Worm (Caenorhabditis elegans) whole organism, late embryonic: ENCODE measurements around the gene comt-4.

Source experiments
- C08G9.2 ChIP-seq: sonication (generic microtip); optimal IDR thresholded peaks from 2 replicates; lab custom pipeline; 2016; ENCODE audit warnings: mild to moderate bottlenecking, missing genetic modification characterization, moderate library complexity, missing compliant biosample characterization
- T23F11.4 ChIP-seq: fragments of 200-800 bp; sonication (Bioruptor generic); optimal IDR thresholded peaks from 2 replicates; lab custom pipeline; 2018; ENCODE audit warnings: mild to moderate bottlenecking, missing genetic modification characterization, missing compliant biosample characterization
- ahr-1 ChIP-seq: sonication (generic microtip); optimal IDR thresholded peaks from 2 replicates; lab custom pipeline; 2016; ENCODE audit warnings: missing genetic modification characterization, missing compliant biosample characterization
- ceh-14 ChIP-seq: sonication (generic microtip); optimal IDR thresholded peaks from 2 replicates; lab custom pipeline; 2016; ENCODE audit warnings: missing genotype, missing genetic modification characterization, missing compliant biosample characterization
- ceh-19 ChIP-seq: fragments of 200-800 bp; sonication (Bioruptor generic); optimal IDR thresholded peaks from 2 replicates; lab custom pipeline; 2018; ENCODE audit warnings: mild to moderate bottlenecking, missing genetic modification characterization, missing compliant biosample characterization
- ceh-2 ChIP-seq: sonication (generic microtip); optimal IDR thresholded peaks from 2 replicates; lab custom pipeline; 2016; ENCODE audit warnings: missing genotype, missing genetic modification characterization, missing compliant biosample characterization
- ceh-24 ChIP-seq: sonication (generic microtip); optimal IDR thresholded peaks from 2 replicates; lab custom pipeline; 2016; ENCODE audit warnings: mild to moderate bottlenecking, missing genetic modification characterization, missing compliant biosample characterization
- ceh-30 ChIP-seq: fragments of 150-350 bp; optimal IDR thresholded peaks from 2 replicates; lab custom pipeline; 2014; ENCODE audit warnings: missing biosample characterization, missing genetic modification characterization
- ceh-9 ChIP-seq: sonication (generic microtip); optimal IDR thresholded peaks from 2 replicates; lab custom pipeline; 2016; ENCODE audit warnings: mild to moderate bottlenecking, missing genetic modification characterization, inconsistent platforms, missing compliant biosample characterization
- che-1 ChIP-seq: sonication (generic microtip); optimal IDR thresholded peaks from 2 replicates; lab custom pipeline; 2016; ENCODE audit warnings: mild to moderate bottlenecking, missing genetic modification characterization, missing compliant biosample characterization
- elt-2 ChIP-seq: sonication (generic microtip); optimal IDR thresholded peaks from 2 replicates; lab custom pipeline; 2016; ENCODE audit warnings: missing genetic modification reagents, missing genetic modification characterization, missing compliant biosample characterization
- fax-1 ChIP-seq: sonication (generic microtip); optimal IDR thresholded peaks from 2 replicates; lab custom pipeline; 2016; ENCODE audit warnings: missing genotype, missing genetic modification characterization, missing compliant biosample characterization
- hlh-15 ChIP-seq: sonication (generic microtip); optimal IDR thresholded peaks from 2 replicates; lab custom pipeline; 2016; ENCODE audit warnings: missing genetic modification characterization, missing compliant biosample characterization
- hlh-6 ChIP-seq: sonication (generic microtip); optimal IDR thresholded peaks from 2 replicates; lab custom pipeline; 2016; ENCODE audit warnings: missing genotype, missing genetic modification characterization, missing compliant biosample characterization
- nfya-1 ChIP-seq: sonication (generic microtip); optimal IDR thresholded peaks from 2 replicates; lab custom pipeline; 2017; ENCODE audit warnings: missing genetic modification characterization, mild to moderate bottlenecking, missing compliant biosample characterization, antibody characterized with exemption, moderate library complexity
- nhr-11 ChIP-seq: fragments of 150-350 bp; optimal IDR thresholded peaks from 2 replicates; lab custom pipeline; 2014; ENCODE audit warnings: missing biosample characterization, missing genetic modification characterization
- nhr-232 ChIP-seq: sonication (generic microtip); optimal IDR thresholded peaks from 2 replicates; lab custom pipeline; 2016; ENCODE audit warnings: missing genetic modification characterization, missing compliant biosample characterization
- odd-2 ChIP-seq: sonication (generic microtip); optimal IDR thresholded peaks from 2 replicates; lab custom pipeline; 2017; ENCODE audit warnings: antibody characterized with exemption, mild to moderate bottlenecking, missing genetic modification characterization, missing compliant biosample characterization
- pag-3 ChIP-seq: sonication (generic microtip); optimal IDR thresholded peaks from 2 replicates; lab custom pipeline; 2016; ENCODE audit warnings: missing compliant biosample characterization, missing genetic modification characterization, borderline replicate concordance
- pat-9 ChIP-seq: fragments of 200-800 bp; sonication (Bioruptor generic); optimal IDR thresholded peaks from 2 replicates; lab custom pipeline; 2018; ENCODE audit warnings: mild to moderate bottlenecking, missing genetic modification characterization, moderate library complexity, missing compliant biosample characterization
- pha-2 ChIP-seq: sonication (generic microtip); optimal IDR thresholded peaks from 2 replicates; lab custom pipeline; 2017; ENCODE audit warnings: mild to moderate bottlenecking, missing genetic modification characterization, missing compliant biosample characterization
- pha-4 ChIP-seq: fragments of 150-350 bp; optimal IDR thresholded peaks from 2 replicates; lab custom pipeline; 2018; ENCODE audit warnings: missing biosample characterization, missing genetic modification reagents, missing genetic modification characterization
- pqm-1 ChIP-seq: sonication (generic microtip); optimal IDR thresholded peaks from 2 replicates; lab custom pipeline; 2016; ENCODE audit warnings: missing genetic modification characterization, missing compliant biosample characterization
- pros-1 ChIP-seq: fragments of 150-350 bp; optimal IDR thresholded peaks from 2 replicates; lab custom pipeline; 2014; ENCODE audit warnings: missing biosample characterization, missing genetic modification reagents, missing genetic modification characterization
- ref-2 ChIP-seq: sonication (generic microtip); optimal IDR thresholded peaks from 2 replicates; lab custom pipeline; 2016; ENCODE audit warnings: missing genetic modification characterization, missing compliant biosample characterization
- rnt-1 ChIP-seq: sonication (generic microtip); optimal IDR thresholded peaks from 2 replicates; lab custom pipeline; 2016; ENCODE audit warnings: missing genetic modification characterization, missing compliant biosample characterization
- sox-4 ChIP-seq: sonication (generic microtip); optimal IDR thresholded peaks from 2 replicates; lab custom pipeline; 2017; ENCODE audit warnings: mild to moderate bottlenecking, missing genetic modification characterization, inconsistent platforms, missing compliant biosample characterization
- tbx-2 ChIP-seq: sonication (generic microtip); optimal IDR thresholded peaks from 2 replicates; lab custom pipeline; 2016; ENCODE audit warnings: missing genetic modification characterization, missing compliant biosample characterization
- unc-3 ChIP-seq, 2 experiments: fragments of 200-800 bp in 1 of 2; sonication (Bioruptor generic) in 1 of 2; sonication (generic microtip) in 1 of 2; conservative IDR thresholded peaks in 1 of 2; optimal IDR thresholded peaks in 1 of 2; 2 replicates each; pipeline versions ENCODE4 v1.3.6 to Lab custom; 2016 to 2022; ENCODE audit warnings: missing compliant biosample characterization in 2 of 2, missing genetic modification characterization in 2 of 2, missing genetic modification reagents in 1 of 2
- unc-42 ChIP-seq: sonication (generic microtip); optimal IDR thresholded peaks from 2 replicates; lab custom pipeline; 2016; ENCODE audit warnings: missing genotype, missing genetic modification characterization, missing compliant biosample characterization
- unc-55 ChIP-seq: sonication (generic microtip); optimal IDR thresholded peaks from 2 replicates; lab custom pipeline; 2017; ENCODE audit warnings: missing biosample characterization, missing genetic modification reagents, missing genetic modification characterization
- zip-5 ChIP-seq: sonication (generic microtip); optimal IDR thresholded peaks from 2 replicates; lab custom pipeline; 2016; ENCODE audit warnings: missing genetic modification characterization, missing compliant biosample characterization

Gene comt-4

ce11 chrV:2008412-2008811 lies 41.6 kb downstream of the comt-4 start:
- TF ChIP-seq T23F11.4 (GFP tag; lab: Kevin White, UChicago): no peak
- no peak for TF ChIP-seq rnt-1 (tag; lab: Kevin White, UChicago)
- TF ChIP-seq ahr-1 (tag; lab: Kevin White, UChicago): no peak
- TF ChIP-seq ceh-14 (tag; lab: Kevin White, UChicago): no peak
- no peak for TF ChIP-seq unc-3 (GFP tag; conservative IDR thresholded peaks at IDR 0.05; lab: Robert Waterston, UW)
- TF ChIP-seq unc-3 (tag; optimal IDR thresholded peaks at IDR 0.05; lab: Kevin White, UChicago): no peak
- no peak for TF ChIP-seq nhr-11
- no peak for TF ChIP-seq pag-3 (tag; lab: Kevin White, UChicago)
- no peak for TF ChIP-seq fax-1
- no peak for TF ChIP-seq nfya-1 (tag; lab: Kevin White, UChicago)
- TF ChIP-seq C08G9.2 (tag; lab: Kevin White, UChicago): no peak
- TF ChIP-seq tbx-2 (tag; lab: Kevin White, UChicago): no peak
- no peak for TF ChIP-seq zip-5
- no peak for TF ChIP-seq ceh-19 (GFP tag; lab: Kevin White, UChicago)
- no peak for TF ChIP-seq pha-2 (tag; lab: Kevin White, UChicago)
- TF ChIP-seq unc-55 (GFP tag; lab: Kevin White, UChicago): no peak
- no peak for TF ChIP-seq pros-1 (tag; lab: Kevin White, UChicago)
- no peak for TF ChIP-seq pha-4 (tag; lab: Kevin White, UChicago)
- no peak for TF ChIP-seq pat-9

DNA sequence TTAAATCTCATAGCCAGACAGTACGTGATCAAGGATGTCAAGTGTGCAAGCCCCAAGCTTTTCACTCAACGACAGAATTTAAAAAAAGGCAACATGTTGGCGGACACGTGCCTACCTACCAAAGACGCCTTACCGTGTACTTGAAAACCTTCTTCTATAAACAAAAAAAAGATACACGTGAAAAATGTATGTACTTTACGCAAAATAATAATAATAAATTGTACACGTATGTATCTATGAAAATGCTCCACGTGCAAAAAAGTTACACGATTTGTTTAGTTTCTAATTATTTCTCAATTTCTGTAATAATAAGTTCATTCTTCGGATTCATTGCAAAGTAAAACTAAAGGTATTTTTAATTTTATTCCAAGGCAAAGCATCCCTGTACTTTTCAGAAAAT lies 45.3 kb downstream of the comt-4 start, which contains the start of gene cysl-4:
Gene cysl-4, plus strand, starts transcription at position 301 of the 400 bp plus-strand sequence.
- TF ChIP-seq nfya-1 (tag; lab: Kevin White, UChicago) (no peak), pqm-1 (tag; lab: Kevin White, UChicago) (no peak), unc-3 (GFP tag; conservative IDR thresholded peaks at IDR 0.05; lab: Robert Waterston, UW) (no peak), unc-3 (tag; optimal IDR thresholded peaks at IDR 0.05; lab: Kevin White, UChicago) (no peak), zip-5 (no peak), ceh-30 (tag; lab: Kevin White, UChicago) (no peak), odd-2 (tag; lab: Kevin White, UChicago) (no peak), nhr-232 (no peak), unc-42 (tag; lab: Kevin White, UChicago) (no peak), ceh-14 (tag; lab: Kevin White, UChicago) (no peak), ceh-9 (no peak), elt-2 (no peak), ceh-24 (tag; lab: Kevin White, UChicago) (no peak), ceh-19 (GFP tag; lab: Kevin White, UChicago) (no peak), che-1 (tag; lab: Kevin White, UChicago) (no peak)

DNA sequence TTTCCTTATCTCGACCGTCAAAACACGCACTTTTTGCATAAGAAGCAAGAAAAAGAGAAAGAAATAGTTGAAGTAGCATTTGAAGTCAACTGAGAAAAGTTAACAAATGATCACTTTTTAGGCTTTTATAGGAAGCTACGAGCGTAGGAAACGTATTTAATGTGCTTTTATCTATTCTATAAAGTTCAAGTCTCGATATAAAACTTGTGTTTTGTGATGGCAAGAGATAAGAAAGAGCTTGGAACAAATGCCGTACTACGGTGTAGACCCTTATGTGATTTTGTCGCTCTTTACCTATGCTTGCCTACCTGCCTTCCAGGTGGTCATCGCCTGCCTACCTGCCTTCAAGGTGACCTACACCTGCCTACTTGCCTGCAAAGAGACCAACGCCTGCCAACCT lies 45.8 kb downstream of the comt-4 start, which contains the start of gene clec-206:
Gene clec-206, minus strand, starts transcription at position 101 of the 400 bp plus-strand sequence.
- no peak for TF ChIP-seq ceh-9
- TF ChIP-seq sox-4 (tag; lab: Kevin White, UChicago): no peak
- no peak for TF ChIP-seq nfya-1 (tag; lab: Kevin White, UChicago)
- TF ChIP-seq, all 69 proteins: peak for 0

DNA sequence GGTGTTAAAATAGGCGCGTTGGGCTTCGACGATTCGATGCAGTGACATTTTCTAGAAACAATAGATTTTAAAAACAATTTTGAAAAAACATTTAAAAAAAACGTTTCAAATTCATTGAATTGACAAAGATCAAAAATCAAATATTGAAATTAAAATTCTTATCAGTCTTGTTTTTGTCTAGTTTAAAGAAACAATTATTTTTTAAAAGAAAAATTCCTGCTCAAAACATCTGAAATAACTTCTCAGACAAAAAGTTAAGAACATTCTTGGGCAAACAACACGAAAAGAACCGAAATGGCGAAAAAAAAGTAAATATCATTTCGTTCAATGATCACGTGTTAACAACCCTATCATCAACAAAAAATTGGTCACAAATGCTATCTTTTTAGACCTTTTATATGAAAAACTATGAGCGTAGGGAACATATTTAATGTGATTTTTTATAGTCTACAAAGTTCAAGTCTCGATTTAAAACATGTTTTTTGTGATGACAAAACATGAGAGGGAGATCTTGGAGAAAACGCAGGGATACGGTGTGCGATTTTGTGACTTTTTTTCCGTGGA lies 50.4 kb downstream of the comt-4 start, which contains the start of gene alh-5:
Gene alh-5, minus strand, starts transcription at position 51 of the 564 bp plus-strand sequence.
- TF ChIP-seq ref-2 (tag; lab: Kevin White, UChicago): no peak
- TF ChIP-seq nfya-1 (tag; lab: Kevin White, UChicago): no peak
- TF ChIP-seq ceh-2 (tag; lab: Kevin White, UChicago): no peak
- TF ChIP-seq hlh-15 (tag; lab: Kevin White, UChicago): no peak
- no peak for TF ChIP-seq hlh-6 (tag; lab: Kevin White, UChicago)
- no peak for TF ChIP-seq unc-42 (tag; lab: Kevin White, UChicago)
